Fruit fly (Drosophila melanogaster): ENCODE results near the gene kirre.
A peak's percentile ranks its signal among the peaks of the same experiment; 100 is the strongest.

The kirre gene

dm6 chrX:2789285-2790054, 49.3 kb downstream of the kirre start (continued):
- no peak for TF ChIP-seq lz (GFP tag; optimal IDR thresholded peaks at IDR 0.05)
- TF ChIP-seq ss (GFP tag; optimal IDR thresholded peaks at IDR 0.05): peak; percentile 48 to 63
- TF ChIP-seq fd59A (GFP tag; optimal IDR thresholded peaks at IDR 0.05): no peak
- TF ChIP-seq Ets21C (GFP tag; optimal IDR thresholded peaks at IDR 0.05): no peak
- TF ChIP-seq Sox102F (GFP tag; optimal IDR thresholded peaks at IDR 0.05): no peak
- peak; percentile 45; the same call in 1 of the 3 replicates for TF ChIP-seq eg (GFP tag; IDR thresholded peaks at IDR 0.05)
- no peak for TF ChIP-seq CG4318 (GFP tag; optimal IDR thresholded peaks at IDR 0.05)
- no peak for TF ChIP-seq Hr38 (GFP tag; optimal IDR thresholded peaks at IDR 0.05)
- no peak for TF ChIP-seq Hr4 (GFP tag; optimal IDR thresholded peaks at IDR 0.05)
- no peak for TF ChIP-seq Smox (GFP tag; optimal IDR thresholded peaks at IDR 0.05)
- TF ChIP-seq CG6808 (GFP tag; optimal IDR thresholded peaks at IDR 0.05): peak; percentile 63
- 0 out of 2 replicates have a peak, but pooled peaks have one; percentile 10 for TF ChIP-seq Gug (GFP tag; IDR thresholded peaks at IDR 0.05)
- TF ChIP-seq CG31627 (GFP tag; optimal IDR thresholded peaks at IDR 0.05): no peak
- no peak for TF ChIP-seq CG8319 (GFP tag; optimal IDR thresholded peaks at IDR 0.05)
- no peak for TF ChIP-seq CG8632 (GFP tag; optimal IDR thresholded peaks at IDR 0.05)
- no peak for TF ChIP-seq CG3032 (tag; optimal IDR thresholded peaks at IDR 0.05)
- TF ChIP-seq CG6276 (GFP tag; optimal IDR thresholded peaks at IDR 0.05): peak; percentile 45
- no peak for TF ChIP-seq CG10631 (GFP tag; optimal IDR thresholded peaks at IDR 0.05)
- TF ChIP-seq OdsH (GFP tag; optimal IDR thresholded peaks at IDR 0.05): no peak
- no peak for TF ChIP-seq esn (GFP tag; optimal IDR thresholded peaks at IDR 0.05)
- TF ChIP-seq Met (GFP tag; optimal IDR thresholded peaks at IDR 0.05): no peak
- no peak for TF ChIP-seq salr (GFP tag; optimal IDR thresholded peaks at IDR 0.05)
- TF ChIP-seq topi (GFP tag; optimal IDR thresholded peaks at IDR 0.05): no peak
- peak; percentile 19 for TF ChIP-seq CG32006 (GFP tag; optimal IDR thresholded peaks at IDR 0.05)
- no peak for TF ChIP-seq pdm3 (GFP tag; optimal IDR thresholded peaks at IDR 0.05)
- no peak for TF ChIP-seq CG34406 (GFP tag; optimal IDR thresholded peaks at IDR 0.05)
- TF ChIP-seq fkh (GFP tag; optimal IDR thresholded peaks at IDR 0.05): peak; percentile 57

- no peak for TF ChIP-seq CG1621 (tag; optimal IDR thresholded peaks at IDR 0.05)
- peak; percentile 88 for TF ChIP-seq Eip78C (GFP tag)
- TF ChIP-seq CG6792 (GFP tag; optimal IDR thresholded peaks at IDR 0.05): no peak
- TF ChIP-seq CG8119 (GFP tag; IDR thresholded peaks at IDR 0.05): no peak
- TF ChIP-seq CG7368 (GFP tag; optimal IDR thresholded peaks at IDR 0.05): no peak
- peak; percentile 12 for TF ChIP-seq esn (GFP tag; optimal IDR thresholded peaks at IDR 0.05)
- TF ChIP-seq Hr39 (GFP tag; optimal IDR thresholded peaks at IDR 0.05): peak; percentile 96
- no peak; the same call in 1 of the 2 replicates for TF ChIP-seq CG15336 (GFP tag; IDR thresholded peaks at IDR 0.05)
- peak; percentile 26 for TF ChIP-seq topi (GFP tag; optimal IDR thresholded peaks at IDR 0.05)
- peak; percentile 29 for TF ChIP-seq achi (GFP tag; optimal IDR thresholded peaks at IDR 0.05)
- no peak for TF ChIP-seq CG3919 (GFP tag; optimal IDR thresholded peaks at IDR 0.05)
- no peak for TF ChIP-seq CG9139 (GFP tag; optimal IDR thresholded peaks at IDR 0.05)
- TF ChIP-seq dsx (GFP tag; optimal IDR thresholded peaks at IDR 0.05; ENCODE audit: poor library complexity, severe bottlenecking): peak; percentile 9
- TF ChIP-seq vri (GFP tag; optimal IDR thresholded peaks at IDR 0.05): peak; percentile 22
- no peak for TF ChIP-seq cyc (GFP tag; optimal IDR thresholded peaks at IDR 0.05)
- TF ChIP-seq CG16779 (tag; optimal IDR thresholded peaks at IDR 0.05): no peak
- TF ChIP-seq Lpt (GFP tag; optimal IDR thresholded peaks at IDR 0.05): no peak
- TF ChIP-seq CG6163 (GFP tag; IDR thresholded peaks at IDR 0.05): no peak; the same call in 2 of the 3 replicates
- TF ChIP-seq Smox (GFP tag; optimal IDR thresholded peaks at IDR 0.05): peak; percentile 10
- no peak for TF ChIP-seq CG3032 (tag; optimal IDR thresholded peaks at IDR 0.05)
- TF ChIP-seq Eip93F (GFP tag; optimal IDR thresholded peaks at IDR 0.05): no peak
- no peak for TF ChIP-seq Hr38 (GFP tag; optimal IDR thresholded peaks at IDR 0.05)
- TF ChIP-seq CG6276 (GFP tag; optimal IDR thresholded peaks at IDR 0.05): peak; percentile 17
- TF ChIP-seq fd85E (GFP tag; optimal IDR thresholded peaks at IDR 0.05): no peak
- peak; percentile 95 for TF ChIP-seq svp (GFP tag)
- no peak for TF ChIP-seq salr (GFP tag; optimal IDR thresholded peaks at IDR 0.05)
- TF ChIP-seq Hr4 (GFP tag; optimal IDR thresholded peaks at IDR 0.05): peak; percentile 36
- no peak for TF ChIP-seq CG6808 (GFP tag; optimal IDR thresholded peaks at IDR 0.05)
- no peak for TF ChIP-seq spab (GFP tag; optimal IDR thresholded peaks at IDR 0.05)
- TF ChIP-seq pdm3 (GFP tag; optimal IDR thresholded peaks at IDR 0.05): peak; percentile 33
- TF ChIP-seq lz (GFP tag; optimal IDR thresholded peaks at IDR 0.05): no peak
- peak; percentile 12 for TF ChIP-seq Sox102F (GFP tag; optimal IDR thresholded peaks at IDR 0.05)
- no peak for TF ChIP-seq Blimp-1 (GFP tag; optimal IDR thresholded peaks at IDR 0.05)
These were observed 50.0 kb downstream of the kirre start, which contains the start of gene CG32795 for dm6 chrX:2790055-2790617. Gene CG32795, minus strand, starts transcription at chrX:2790567.

Data from whole organism, prepupa.